Worm (Caenorhabditis elegans) whole organism, L1 larva: ENCODE data around the gene sri-60.

Source experiments
- ama-1 ChIP-seq: fragments of 150-350 bp; optimal IDR thresholded peaks from 2 replicates; lab custom pipeline; 2014
- fkh-10 ChIP-seq: sonication (generic microtip); optimal IDR thresholded peaks from 2 replicates; lab custom pipeline; 2017; ENCODE audit warnings: missing biosample characterization, missing genetic modification reagents, missing genetic modification characterization
- isw-1 ChIP-seq: fragments of 200-800 bp; sonication (Bioruptor generic); IDR thresholded peaks from 2 replicates; pipeline ENCODE4 v1.3.6; 2022; ENCODE audit warnings: missing genetic modification characterization, missing compliant biosample characterization
- lin-13 ChIP-seq: fragments of 150-350 bp; optimal IDR thresholded peaks from 2 replicates; lab custom pipeline; 2014; ENCODE audit warnings: missing biosample characterization, missing genetic modification reagents, missing genetic modification characterization
- lin-15B ChIP-seq: fragments of 150-350 bp; sonication (generic microtip); optimal IDR thresholded peaks from 3 replicates; lab custom pipeline; 2014; ENCODE audit warnings: missing biosample characterization, missing genetic modification characterization
- mep-1 ChIP-seq: fragments of 150-350 bp; optimal IDR thresholded peaks from 2 replicates; lab custom pipeline; 2014; ENCODE audit warnings: missing biosample characterization, missing genetic modification characterization
- nhr-12 ChIP-seq: sonication (generic microtip); optimal IDR thresholded peaks from 2 replicates; lab custom pipeline; 2017; ENCODE audit warnings: missing biosample characterization, missing genetic modification characterization
- nhr-28 ChIP-seq: fragments of 150-350 bp; optimal IDR thresholded peaks from 2 replicates; lab custom pipeline; 2014; ENCODE audit warnings: missing biosample characterization, missing genetic modification characterization
- nhr-77 ChIP-seq: fragments of 150-350 bp; optimal IDR thresholded peaks from 2 replicates; lab custom pipeline; 2014; ENCODE audit warnings: missing biosample characterization, missing genetic modification characterization
- nhr-84 ChIP-seq: sonication (generic microtip); optimal IDR thresholded peaks from 2 replicates; lab custom pipeline; 2017; ENCODE audit warnings: missing biosample characterization, missing genetic modification characterization
- sptf-1 ChIP-seq: fragments of 150-350 bp; optimal IDR thresholded peaks from 2 replicates; lab custom pipeline; 2014; ENCODE audit warnings: missing biosample characterization, missing genetic modification characterization
- sup-37 ChIP-seq: fragments of 200-800 bp; sonication (Bioruptor generic); optimal IDR thresholded peaks from 2 replicates; lab custom pipeline; 2018; ENCODE audit warnings: mild to moderate bottlenecking, missing genetic modification characterization, missing compliant biosample characterization
- unc-62 ChIP-seq: fragments of 150-350 bp; optimal IDR thresholded peaks from 2 replicates; lab custom pipeline; 2014; ENCODE audit warnings: missing biosample characterization, missing genetic modification reagents, missing genetic modification characterization

DNA sequence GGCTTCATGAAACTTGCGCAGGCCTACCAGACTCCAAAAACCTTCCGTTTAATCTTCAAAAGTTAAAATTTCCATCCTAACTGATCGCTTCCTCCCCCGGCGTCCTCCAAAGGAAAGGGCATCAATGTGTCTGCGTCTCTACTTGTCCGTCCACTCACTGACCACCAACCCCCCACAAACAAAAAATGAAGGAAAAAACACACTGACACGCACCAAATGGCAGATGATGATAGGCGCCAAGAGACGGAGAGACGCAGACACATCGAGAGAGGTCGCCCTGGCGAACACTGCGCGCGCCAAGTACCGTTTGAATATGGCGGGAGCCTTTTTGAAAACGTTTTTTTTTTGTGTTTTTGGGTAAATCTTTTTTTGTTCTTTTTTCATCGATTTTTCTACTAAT is 32.1 kb upstream of the sri-60 start:
- TF ChIP-seq fkh-10 (no peak), lin-15B (tag; lab: Kevin White, UChicago) (no peak), nhr-12 (tag; lab: Kevin White, UChicago) (no peak), sptf-1 (tag; lab: Kevin White, UChicago) (no peak), lin-13 (GFP tag; lab: Kevin White, UChicago) (no peak), nhr-84 (tag; lab: Kevin White, UChicago) (no peak), isw-1 (no peak), mep-1 (peak; percentile 22), unc-62 (GFP tag; lab: Kevin White, UChicago) (no peak), nhr-77 (tag; lab: Kevin White, UChicago) (no peak), nhr-28 (tag; lab: Kevin White, UChicago) (no peak), sup-37 (GFP tag; lab: Kevin White, UChicago) (no peak), ama-1 (no peak)
